Worm (Caenorhabditis elegans): ENCODE results near the gene F47B8.8.
"Not testable (repeated sequence)": the region's sequence is repeated elsewhere in the genome, so short reads cannot be mapped to it uniquely, and the experiment has no call there.

ce11 chrV:14357347-14357746 lies 25.8 kb downstream of the F47B8.8 start:
- TF ChIP-seq snpc-4 (GFP tag; optimal IDR thresholded peaks at IDR 0.05); snpc-4 (tag; optimal IDR thresholded peaks at IDR 0.05); dpl-1 (GFP tag; optimal IDR thresholded peaks at IDR 0.05); sea-2 (GFP tag; IDR thresholded peaks at IDR 0.05); F49E8.2 (tag; optimal IDR thresholded peaks at IDR 0.05; ENCODE audit: insufficient read depth); unc-62 (GFP tag; optimal IDR thresholded peaks at IDR 0.05); madf-6 (GFP tag; IDR thresholded peaks at IDR 0.05): not testable (repeated sequence)

Data from whole organism, young adult.